Fruit fly (Drosophila melanogaster): ENCODE measurements around the gene GCS1.

GCS1 gene

DNA sequence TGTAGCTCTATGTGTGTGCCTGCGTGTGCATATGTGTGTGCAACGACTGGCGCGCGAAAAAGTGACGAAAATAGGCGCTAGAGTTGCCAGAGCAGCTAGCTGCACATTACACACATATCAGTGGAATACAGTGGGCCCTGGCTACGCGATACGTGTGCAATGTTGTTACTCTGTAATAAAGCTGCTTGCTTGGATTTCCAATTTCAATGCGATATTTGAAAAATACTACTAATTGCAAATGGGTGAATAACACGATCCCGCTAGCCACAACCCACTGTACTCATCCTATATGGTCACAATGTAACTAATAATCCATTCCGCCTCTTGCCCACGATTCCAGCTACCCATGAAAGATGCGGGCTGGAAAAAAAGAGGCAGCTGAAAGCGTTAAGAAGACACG lies 3.5 kb upstream of the GCS1 start (continued):
- TF ChIP-seq ftz-f1 (GFP tag; optimal IDR thresholded peaks at IDR 0.05) (no peak), CG14667 (GFP tag; IDR thresholded peaks at IDR 0.05) (peak; percentile 92), CG3847 (GFP tag; IDR thresholded peaks at IDR 0.05) (peak; percentile 93), yki (optimal IDR thresholded peaks at IDR 0.05) (no peak), Deaf1 (tag; optimal IDR thresholded peaks at IDR 0.05) (peak; percentile 64), grn (GFP tag; optimal IDR thresholded peaks at IDR 0.05) (peak; percentile 34), zen (tag; optimal IDR thresholded peaks at IDR 0.05) (peak; percentile 81), dysf (GFP tag; IDR thresholded peaks at IDR 0.05) (peak; percentile 97), CG34422 (GFP tag; IDR thresholded peaks at IDR 0.05) (peak; percentile 97), CG1233 (GFP tag; optimal IDR thresholded peaks at IDR 0.05) (peak; percentile 91), lmd (GFP tag; IDR thresholded peaks at IDR 0.05) (peak; percentile 96), CG17328 (GFP tag; IDR thresholded peaks at IDR 0.05) (peak; percentile 97), lola (GFP tag; optimal IDR thresholded peaks at IDR 0.05) (peak in 1 of 3 experiments; percentile 77), toy (GFP tag; IDR thresholded peaks at IDR 0.05) (peak; percentile 82), BEAF-32 (GFP tag; optimal IDR thresholded peaks at IDR 0.05) (no peak), stc (GFP tag; IDR thresholded peaks at IDR 0.05) (peak; percentile 94), Neu2 (GFP tag; optimal IDR thresholded peaks at IDR 0.05; ENCODE audit: borderline replicate concordance) (peak; percentile 66), CG13624 (GFP tag; optimal IDR thresholded peaks at IDR 0.05) (peak; percentile 92), tx (GFP tag; optimal IDR thresholded peaks at IDR 0.05) (peak; percentile 89), gem (tag; optimal IDR thresholded peaks at IDR 0.05) (peak; percentile 93), CHES-1-like (GFP tag; optimal IDR thresholded peaks at IDR 0.05) (peak; percentile 90), CG9727 (GFP tag; optimal IDR thresholded peaks at IDR 0.05) (peak; percentile 89), Ravus (GFP tag; IDR thresholded peaks at IDR 0.05) (peak; percentile 84), CG11504 (tag; optimal IDR thresholded peaks at IDR 0.05) (peak; percentile 92), Side (GFP tag; optimal IDR thresholded peaks at IDR 0.05) (peak; percentile 93), tgo (GFP tag; IDR thresholded peaks at IDR 0.05) (peak; percentile 95), CG7372 (GFP tag; IDR thresholded peaks at IDR 0.05) (peak; percentile 91), Hey (tag; optimal IDR thresholded peaks at IDR 0.05) (peak; percentile 78), Rfx (GFP tag; IDR thresholded peaks at IDR 0.05) (peak; percentile 96), Dbx (GFP tag; IDR thresholded peaks at IDR 0.05) (peak; percentile 92), Fer1 (GFP tag; optimal IDR thresholded peaks at IDR 0.05) (peak; percentile 92), NFAT (GFP tag; IDR thresholded peaks at IDR 0.05) (peak; percentile 95), lbe (GFP tag; optimal IDR thresholded peaks at IDR 0.05) (peak; percentile 88), Rx (GFP tag; IDR thresholded peaks at IDR 0.05) (peak; percentile 94), cwo (GFP tag; optimal IDR thresholded peaks at IDR 0.05) (peak; percentile 87), gcm2 (GFP tag; optimal IDR thresholded peaks at IDR 0.05) (peak; percentile 60), ap (GFP tag; IDR thresholded peaks at IDR 0.05) (peak; percentile 94), fu2 (GFP tag; optimal IDR thresholded peaks at IDR 0.05) (peak; percentile 74), ewg (GFP tag; optimal IDR thresholded peaks at IDR 0.05) (peak; percentile 86), Hand (GFP tag; optimal IDR thresholded peaks at IDR 0.05) (peak; percentile 78), CG15269 (tag; optimal IDR thresholded peaks at IDR 0.05) (peak; percentile 95), esg (GFP tag; conservative IDR thresholded peaks at IDR 0.05) (peak; percentile 93), CG43689 (GFP tag; IDR thresholded peaks at IDR 0.05) (peak; percentile 87), CG13287 (GFP tag; IDR thresholded peaks at IDR 0.05; ENCODE audit: partially characterized antibody) (no peak), lab (GFP tag; optimal IDR thresholded peaks at IDR 0.05) (peak; percentile 96), gfzf (GFP tag; optimal IDR thresholded peaks at IDR 0.05) (no peak), CG1602 (GFP tag; optimal IDR thresholded peaks at IDR 0.05) (peak; percentile 92), hkb (optimal IDR thresholded peaks at IDR 0.05) (no peak), hkb (GFP tag; IDR thresholded peaks at IDR 0.05) (peak; percentile 97), ranshi (GFP tag; IDR thresholded peaks at IDR 0.05) (peak; percentile 96)
